Worm (Caenorhabditis elegans): ENCODE results near the gene cyp-25A3.
A peak's percentile ranks its signal among the peaks of the same experiment; 100 is the strongest.

cyp-25A3 gene

ce11 chrIII:3839635-3840034 lies at the start of gene cyp-25A3:
Gene cyp-25A3 (minus strand): TSS chrIII:3839735.
- TF ChIP-seq elt-1 (tag; optimal IDR thresholded peaks at IDR 0.05) (no peak), R02D3.7 (tag; optimal IDR thresholded peaks at IDR 0.05) (no peak), ztf-4 (tag; optimal IDR thresholded peaks at IDR 0.05) (no peak), crh-2 (tag; optimal IDR thresholded peaks at IDR 0.05) (no peak), C34F6.9 (tag; optimal IDR thresholded peaks at IDR 0.05) (no peak), nhr-77 (tag; optimal IDR thresholded peaks at IDR 0.05) (no peak), nhr-129 (tag; optimal IDR thresholded peaks at IDR 0.05) (no peak), nhr-6 (tag; optimal IDR thresholded peaks at IDR 0.05) (no peak), ceh-16 (tag; optimal IDR thresholded peaks at IDR 0.05) (no peak), nhr-11 (tag; optimal IDR thresholded peaks at IDR 0.05) (no peak), ztf-1 (GFP tag; conservative IDR thresholded peaks at IDR 0.05) (no peak), gmeb-1 (tag; optimal IDR thresholded peaks at IDR 0.05) (no peak), unc-55 (GFP tag; optimal IDR thresholded peaks at IDR 0.05) (no peak), egl-27 (tag; optimal IDR thresholded peaks at IDR 0.05) (no peak)

- TF ChIP-seq unc-39 (tag; optimal IDR thresholded peaks at IDR 0.05) (no peak), gmeb-1 (tag; optimal IDR thresholded peaks at IDR 0.05) (peak; percentile 29), Y55F3AM.14 (GFP tag; optimal IDR thresholded peaks at IDR 0.05) (no peak), zag-1 (tag; optimal IDR thresholded peaks at IDR 0.05) (no peak), ztf-4 (tag; optimal IDR thresholded peaks at IDR 0.05) (no peak), elt-1 (tag; optimal IDR thresholded peaks at IDR 0.05) (no peak), nhr-10 (tag; optimal IDR thresholded peaks at IDR 0.05) (no peak), skn-1 (tag; optimal IDR thresholded peaks at IDR 0.05) (no peak), mdl-1 (tag; optimal IDR thresholded peaks at IDR 0.05) (no peak), nhr-25 (tag; optimal IDR thresholded peaks at IDR 0.05) (no peak), sma-9 (GFP tag; optimal IDR thresholded peaks at IDR 0.05) (peak; percentile 44), sma-9 (tag; optimal IDR thresholded peaks at IDR 0.05) (no peak), dmd-4 (tag; optimal IDR thresholded peaks at IDR 0.05) (no peak), lin-11 (tag; optimal IDR thresholded peaks at IDR 0.05) (no peak), ztf-1 (GFP tag; conservative IDR thresholded peaks at IDR 0.05) (no peak), sem-4 (tag; optimal IDR thresholded peaks at IDR 0.05) (no peak), blmp-1 (tag; optimal IDR thresholded peaks at IDR 0.05; ENCODE audit: insufficient read depth) (no peak), unc-55 (GFP tag; optimal IDR thresholded peaks at IDR 0.05) (no peak), lin-13 (GFP tag; optimal IDR thresholded peaks at IDR 0.05) (no peak), unc-62 (GFP tag; optimal IDR thresholded peaks at IDR 0.05) (no peak), C34F6.9 (tag; optimal IDR thresholded peaks at IDR 0.05) (no peak), fos-1 (tag; optimal IDR thresholded peaks at IDR 0.05) (peak; percentile 77), nhr-12 (tag; optimal IDR thresholded peaks at IDR 0.05) (no peak), sma-3 (GFP tag; optimal IDR thresholded peaks at IDR 0.05) (peak; percentile 9), nhr-6 (tag; optimal IDR thresholded peaks at IDR 0.05) (no peak), lsy-2 (tag; optimal IDR thresholded peaks at IDR 0.05) (peak in 1 of 2 experiments; percentile 23), mbf-1 (tag; optimal IDR thresholded peaks at IDR 0.05) (no peak), nhr-129 (tag; optimal IDR thresholded peaks at IDR 0.05) (no peak), alr-1 (tag; optimal IDR thresholded peaks at IDR 0.05) (no peak), nhr-11 (tag; optimal IDR thresholded peaks at IDR 0.05) (no peak), nhr-237 (tag; optimal IDR thresholded peaks at IDR 0.05) (no peak), F13H6.1 (tag; optimal IDR thresholded peaks at IDR 0.05) (peak; percentile 53), ztf-11 (tag; optimal IDR thresholded peaks at IDR 0.05) (no peak), mab-5 (tag; optimal IDR thresholded peaks at IDR 0.05) (no peak), nhr-21 (tag; optimal IDR thresholded peaks at IDR 0.05) (no peak), snpc-4 (tag; optimal IDR thresholded peaks at IDR 0.05) (no peak), elt-3 (tag; optimal IDR thresholded peaks at IDR 0.05) (no peak), R02D3.7 (tag; optimal IDR thresholded peaks at IDR 0.05) (no peak), aly-2 (tag; optimal IDR thresholded peaks at IDR 0.05) (no peak), ceh-16 (tag; optimal IDR thresholded peaks at IDR 0.05) (no peak), ZK546.5 (tag; optimal IDR thresholded peaks at IDR 0.05) (no peak), crh-2 (tag; optimal IDR thresholded peaks at IDR 0.05) (peak; percentile 36), nhr-77 (tag; optimal IDR thresholded peaks at IDR 0.05) (no peak), nhr-23 (tag; optimal IDR thresholded peaks at IDR 0.05) (no peak), egl-27 (tag; optimal IDR thresholded peaks at IDR 0.05) (no peak), peb-1 (tag; optimal IDR thresholded peaks at IDR 0.05) (no peak)
These were observed 48.1 kb upstream of the cyp-25A3 start for ce11 chrIII:3887586-3887985.

Data from whole organism, L2 larva.